Worm (Caenorhabditis elegans): ENCODE measurements around the gene mig-17.

ce11 chrV:11449404-11449803 is 2.9 kb downstream of the mig-17 start:
- TF ChIP-seq lin-13 (GFP tag; optimal IDR thresholded peaks at IDR 0.05), result no peak
- TF ChIP-seq aly-2 (tag; optimal IDR thresholded peaks at IDR 0.05), result no peak
- no peak for TF ChIP-seq nhr-20 (tag; optimal IDR thresholded peaks at IDR 0.05)
- TF ChIP-seq ceh-90 (tag; optimal IDR thresholded peaks at IDR 0.05), result no peak
- TF ChIP-seq nhr-90 (tag; optimal IDR thresholded peaks at IDR 0.05; ENCODE audit: poor library complexity), result no peak
